Worm (Caenorhabditis elegans) whole organism, early embryonic: Measurements from ENCODE around the gene mks-5.

ENCODE experiments used
- B0310.2 ChIP-seq: sonication (generic microtip); optimal IDR thresholded peaks from 2 replicates; lab custom pipeline; 2016; ENCODE audit warnings: mild to moderate bottlenecking, missing genetic modification characterization, missing compliant biosample characterization
- F13C5.2 ChIP-seq: sonication (generic microtip); optimal IDR thresholded peaks from 2 replicates; lab custom pipeline; 2017; ENCODE audit warnings: mild to moderate bottlenecking, missing genetic modification characterization, inconsistent platforms, missing compliant biosample characterization
- aly-1 ChIP-seq: sonication (generic microtip); optimal IDR thresholded peaks from 2 replicates; lab custom pipeline; 2016; ENCODE audit warnings: missing genetic modification characterization, missing compliant biosample characterization
- ama-1 ChIP-seq: fragments of 150-350 bp; optimal IDR thresholded peaks from 2 replicates; lab custom pipeline; 2014
- ceh-13 ChIP-seq: fragments of 200-800 bp; sonication (Bioruptor generic); optimal IDR thresholded peaks from 2 replicates; lab custom pipeline; 2018; ENCODE audit warnings: mild to moderate bottlenecking, missing genetic modification characterization, missing compliant biosample characterization
- ceh-36 ChIP-seq: sonication (generic microtip); optimal IDR thresholded peaks from 2 replicates; lab custom pipeline; 2016; ENCODE audit warnings: missing genetic modification characterization, inconsistent platforms, missing compliant biosample characterization
- ets-7 ChIP-seq: sonication (generic microtip); optimal IDR thresholded peaks from 2 replicates; lab custom pipeline; 2016; ENCODE audit warnings: missing genotype, missing genetic modification characterization, missing compliant biosample characterization
- flt-1 ChIP-seq: fragments of 200-800 bp; sonication (Bioruptor generic); IDR thresholded peaks from 2 replicates; pipeline ENCODE4 v1.3.6; 2022; ENCODE audit warnings: missing genetic modification characterization, missing compliant biosample characterization
- hmbx-1 ChIP-seq: sonication (generic microtip); optimal IDR thresholded peaks from 2 replicates; lab custom pipeline; 2016; ENCODE audit warnings: mild to moderate bottlenecking, missing genetic modification characterization, missing compliant biosample characterization
- hmg-4 ChIP-seq: fragments of 200-800 bp; sonication (Bioruptor generic); optimal IDR thresholded peaks from 2 replicates; lab custom pipeline; 2018; ENCODE audit warnings: mild to moderate bottlenecking, missing genetic modification characterization, missing compliant biosample characterization
- hnd-1 ChIP-seq: sonication (generic microtip); optimal IDR thresholded peaks from 2 replicates; lab custom pipeline; 2016; ENCODE audit warnings: missing genetic modification characterization, missing compliant biosample characterization
- pes-1 ChIP-seq: fragments of 200-800 bp; sonication (Bioruptor generic); IDR thresholded peaks from 2 replicates; pipeline ENCODE4 v1.3.6; 2022; ENCODE audit warnings: missing genetic modification reagents, missing genetic modification characterization, missing compliant biosample characterization
- scrt-1 ChIP-seq: fragments of 200-800 bp; sonication (Bioruptor generic); IDR thresholded peaks from 2 replicates; pipeline ENCODE4 v1.3.6; 2022; ENCODE audit warnings: missing genetic modification characterization, missing compliant biosample characterization
- sea-1 ChIP-seq: fragments of 200-800 bp; sonication (Bioruptor generic); conservative IDR thresholded peaks from 2 replicates; pipeline ENCODE4 v1.3.6; 2022; ENCODE audit warnings: missing genetic modification characterization, missing compliant biosample characterization
- tbx-11 ChIP-seq: fragments of 200-800 bp; sonication (Bioruptor generic); IDR thresholded peaks from 2 replicates; pipeline ENCODE4 v1.3.6; 2022; ENCODE audit warnings: missing genetic modification characterization, missing compliant biosample characterization
- tbx-37 ChIP-seq: fragments of 200-800 bp; sonication (Bioruptor generic); conservative IDR thresholded peaks from 2 replicates; pipeline ENCODE4 v1.3.6; 2022; ENCODE audit warnings: missing genetic modification reagents, missing genetic modification characterization, missing compliant biosample characterization
- tra-4 ChIP-seq: sonication (generic microtip); optimal IDR thresholded peaks from 2 replicates; lab custom pipeline; 2017; ENCODE audit warnings: missing genetic modification characterization, missing compliant biosample characterization

Gene mks-5

DNA sequence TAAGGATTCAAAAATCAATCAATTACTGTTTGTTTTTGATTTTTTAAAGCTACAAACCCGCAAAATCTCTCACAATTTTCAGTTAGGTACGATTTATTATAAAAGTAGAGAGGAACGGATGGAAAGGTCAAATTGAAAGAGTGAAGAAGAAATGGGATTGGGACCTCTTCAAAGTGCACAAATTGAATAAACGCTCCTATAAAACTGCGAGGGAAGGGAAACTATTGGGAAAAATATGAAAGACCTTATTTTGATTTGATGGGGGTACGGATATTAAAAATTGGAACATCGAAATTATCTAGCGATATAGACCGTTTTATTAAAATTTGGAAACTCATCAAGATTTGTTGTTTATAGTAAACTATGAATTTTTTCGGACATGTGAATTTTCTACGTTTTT lies 46.7 kb downstream of the mks-5 start:
- TF ChIP-seq scrt-1 (no peak), ama-1 (lab: Kevin White, UChicago) (no peak), sea-1 (GFP tag; lab: Robert Waterston, UW) (no peak), tbx-37 (no peak), tra-4 (tag; lab: Kevin White, UChicago) (no peak), hnd-1 (tag; lab: Kevin White, UChicago) (no peak), hmg-4 (no peak), F13C5.2 (tag; lab: Kevin White, UChicago) (no peak), ceh-13 (GFP tag; lab: Kevin White, UChicago) (no peak), B0310.2 (tag; lab: Kevin White, UChicago) (no peak), tbx-11 (GFP tag; lab: Robert Waterston, UW) (no peak), aly-1 (tag; lab: Kevin White, UChicago) (no peak), flt-1 (GFP tag; lab: Robert Waterston, UW) (no peak), ceh-36 (tag; lab: Kevin White, UChicago) (no peak), pes-1 (GFP tag; lab: Robert Waterston, UW) (no peak), ets-7 (no peak), hmbx-1 (no peak)

DNA sequence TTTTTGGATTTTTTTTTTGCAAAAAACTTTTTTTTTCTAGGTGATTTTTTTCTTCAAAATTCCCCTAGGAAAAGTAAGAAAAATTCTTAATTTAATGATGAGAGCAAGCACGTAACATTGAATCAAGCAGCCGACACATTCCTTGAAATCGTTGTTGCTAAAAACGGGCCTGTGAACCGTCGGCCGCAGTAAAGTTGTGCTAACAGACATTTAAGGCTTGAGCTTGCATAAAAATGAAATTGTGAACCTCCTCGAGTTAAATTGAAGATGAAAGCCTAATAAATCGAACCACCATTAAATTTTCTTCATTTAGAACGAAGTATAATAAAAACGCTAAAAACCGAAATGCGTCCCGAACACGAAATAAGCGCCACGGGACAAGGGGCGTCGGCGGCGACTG lies 47.9 kb downstream of the mks-5 start:
- TF ChIP-seq ceh-36 (tag; lab: Kevin White, UChicago): no peak

DNA sequence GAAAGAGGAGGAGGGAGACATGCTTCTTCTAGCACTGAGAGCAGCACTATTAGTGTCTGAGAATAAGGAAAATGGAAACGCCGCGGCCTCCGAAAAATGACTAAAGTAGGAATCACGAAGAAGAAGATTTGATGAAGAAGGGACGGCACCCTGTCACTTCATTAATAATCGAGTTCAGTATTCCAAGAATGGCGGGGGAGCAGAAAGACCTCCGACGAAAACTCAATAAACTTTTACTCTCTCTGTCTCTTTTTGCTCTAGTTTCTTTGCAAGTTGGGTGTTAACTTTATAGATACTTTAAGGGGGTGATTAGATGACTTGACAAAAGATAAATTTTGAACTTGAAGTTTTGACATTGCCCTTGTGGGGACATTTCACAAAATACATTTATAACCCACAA lies 49.3 kb downstream of the mks-5 start:
- TF ChIP-seq pes-1 (GFP tag; lab: Robert Waterston, UW) (no peak), B0310.2 (tag; lab: Kevin White, UChicago) (no peak), tra-4 (tag; lab: Kevin White, UChicago) (no peak), sea-1 (GFP tag; lab: Robert Waterston, UW) (no peak), ceh-13 (GFP tag; lab: Kevin White, UChicago) (no peak), hnd-1 (tag; lab: Kevin White, UChicago) (no peak), ets-7 (no peak), ama-1 (lab: Kevin White, UChicago) (no peak), tbx-37 (no peak), hmg-4 (no peak), tbx-11 (GFP tag; lab: Robert Waterston, UW) (no peak), hmbx-1 (no peak), F13C5.2 (tag; lab: Kevin White, UChicago) (no peak)

DNA sequence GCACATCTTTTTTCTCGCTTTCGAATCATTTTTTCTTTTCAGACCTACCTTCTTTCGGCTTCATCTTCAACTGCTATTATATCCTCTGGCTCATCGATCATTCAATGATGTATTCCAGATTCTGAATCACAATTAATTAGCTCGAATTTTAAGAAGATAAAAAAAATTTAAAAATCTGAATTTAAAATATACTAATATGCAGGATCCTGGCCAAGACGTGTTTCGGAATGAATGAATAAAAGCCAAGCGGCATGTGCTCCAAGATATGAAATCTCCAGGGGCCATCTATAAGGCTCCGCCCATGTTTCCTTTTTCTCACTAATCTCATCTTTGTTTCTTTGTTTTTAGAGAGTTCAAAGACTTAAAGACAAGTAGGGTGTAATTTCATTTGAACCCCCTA lies 58.0 kb downstream of the mks-5 start, which contains the start of gene mpz-1:
Gene mpz-1 (minus strand): TSS at position 101 of the 400 bp plus-strand sequence.
- TF ChIP-seq pes-1 (GFP tag; lab: Robert Waterston, UW) (no peak), ets-7 (no peak), scrt-1 (no peak), B0310.2 (tag; lab: Kevin White, UChicago) (no peak), aly-1 (tag; lab: Kevin White, UChicago) (no peak), F13C5.2 (tag; lab: Kevin White, UChicago) (no peak), tra-4 (tag; lab: Kevin White, UChicago) (no peak), ama-1 (lab: Kevin White, UChicago) (no peak), tbx-11 (GFP tag; lab: Robert Waterston, UW) (no peak), tbx-37 (no peak), ceh-13 (GFP tag; lab: Kevin White, UChicago) (no peak), hmbx-1 (no peak), sea-1 (GFP tag; lab: Robert Waterston, UW) (no peak), ceh-36 (tag; lab: Kevin White, UChicago) (no peak), hnd-1 (tag; lab: Kevin White, UChicago) (no peak), hmg-4 (no peak), flt-1 (GFP tag; lab: Robert Waterston, UW) (no peak)
